In the genomic region with DNA sequence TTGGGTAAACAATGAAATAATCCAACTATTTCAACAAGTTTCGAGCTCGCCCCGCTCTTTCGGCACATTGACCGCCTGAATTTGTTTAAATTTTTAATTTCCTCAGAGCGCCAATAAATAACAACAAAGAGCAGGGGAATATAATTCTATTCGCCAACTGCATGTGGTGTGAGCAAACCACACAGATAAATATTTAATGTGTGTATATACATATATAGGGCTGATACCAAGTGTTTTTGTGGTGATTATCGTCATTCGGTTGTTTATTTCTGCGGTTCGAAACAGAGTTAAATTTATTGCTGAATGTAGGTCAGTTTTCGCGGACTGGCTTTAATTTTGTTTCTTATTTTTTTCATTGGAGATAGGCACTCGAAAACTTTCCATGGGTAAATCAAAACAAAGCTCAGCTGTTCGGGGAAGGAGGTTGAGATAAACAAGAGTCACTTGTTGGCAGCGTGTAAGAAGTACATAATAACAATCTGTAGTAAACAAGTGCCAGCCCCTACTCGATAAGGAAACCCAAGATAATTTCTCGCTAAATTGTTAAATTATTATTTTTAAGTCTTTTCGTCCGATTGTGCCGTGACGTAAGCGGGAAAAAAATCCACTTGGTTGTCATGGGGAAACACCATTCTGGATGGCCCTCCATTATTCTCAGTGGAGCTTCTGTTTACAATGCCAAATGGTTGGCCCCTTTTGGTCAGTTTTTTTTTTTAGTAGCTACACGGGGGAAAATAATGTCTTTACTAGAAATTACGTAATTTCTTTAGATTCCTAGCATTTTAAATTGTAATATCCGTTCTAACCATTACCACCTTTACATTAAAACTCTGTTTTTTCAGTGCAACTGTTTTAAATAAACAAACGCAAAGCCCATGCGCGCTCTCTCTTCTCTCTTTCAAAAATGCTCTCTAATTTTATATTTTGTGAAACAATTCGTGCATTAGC, we compare ENCODE assay signal across 1 fruit fly cellular context.
TF ChIP-seq lines count a peak whose summit lies in the region.

No protein-coding gene starts in this region.

TF ChIP-seq in whole organism, embryonic, 481 proteins besides CTCF, POLR2A, EP300 and RAD21 (continued from another document and continues in another):
- TF ChIP-seq btn (GFP tag; optimal IDR thresholded peaks at IDR 0.05; lab: Kevin White, UChicago) (peak; percentile 10), Dfd (GFP tag; optimal IDR thresholded peaks at IDR 0.05; lab: Kevin White, UChicago) (no peak), z (GFP tag; IDR thresholded peaks at IDR 0.05; lab: Robert Waterston, UW) (no peak), CG6689 (GFP tag; IDR thresholded peaks at IDR 0.05; lab: Robert Waterston, UW) (peak; percentile 42; the same call in 1 of the 2 replicates), bowl (GFP tag; IDR thresholded peaks at IDR 0.05; lab: Robert Waterston, UW) (no peak), CG2199 (GFP tag; IDR thresholded peaks at IDR 0.05; lab: Robert Waterston, UW) (no peak), CG16779 (GFP tag; IDR thresholded peaks at IDR 0.05; lab: Robert Waterston, UW) (0 out of 2 replicates have a peak, but pooled peaks have one; percentile 46), CG9727 (GFP tag; optimal IDR thresholded peaks at IDR 0.05; lab: Kevin White, UChicago) (peak; percentile 35), CG1647 (GFP tag; optimal IDR thresholded peaks at IDR 0.05; lab: Kevin White, UChicago) (peak; percentile 20), bbx (GFP tag; IDR thresholded peaks at IDR 0.05; lab: Robert Waterston, UW; ENCODE audit: partially characterized antibody) (no peak), row (GFP tag; IDR thresholded peaks at IDR 0.05; lab: Robert Waterston, UW) (peak; percentile 82), CG9609 (GFP tag; optimal IDR thresholded peaks at IDR 0.05; lab: Kevin White, UChicago) (no peak), Stat92E (GFP tag; optimal IDR thresholded peaks at IDR 0.05; lab: Kevin White, UChicago) (no peak), CG3995 (GFP tag; optimal IDR thresholded peaks at IDR 0.05; lab: Kevin White, UChicago) (no peak), nau (GFP tag; optimal IDR thresholded peaks at IDR 0.05; lab: Kevin White, UChicago) (peak; percentile 3), CG13123 (GFP tag; optimal IDR thresholded peaks at IDR 0.05; lab: Kevin White, UChicago) (no peak), gsb (GFP tag; IDR thresholded peaks at IDR 0.05; lab: Robert Waterston, UW) (no peak), CG6791 (GFP tag; IDR thresholded peaks at IDR 0.05; lab: Robert Waterston, UW; ENCODE audit: partially characterized antibody) (no peak), CG13624 (GFP tag; optimal IDR thresholded peaks at IDR 0.05; lab: Kevin White, UChicago) (peak; percentile 49), oc (tag; optimal IDR thresholded peaks at IDR 0.05; lab: Kevin White, UChicago) (no peak), pho (GFP tag; optimal IDR thresholded peaks at IDR 0.05; lab: Kevin White, UChicago) (peak; percentile 51), CG33213 (GFP tag; optimal IDR thresholded peaks at IDR 0.05; lab: Kevin White, UChicago) (no peak), Sry-δ (GFP tag; optimal IDR thresholded peaks at IDR 0.05; lab: Kevin White, UChicago) (peak; percentile 3), Sry-β (GFP tag; optimal IDR thresholded peaks at IDR 0.05; lab: Kevin White, UChicago) (no peak), jumu (GFP tag; optimal IDR thresholded peaks at IDR 0.05; lab: Kevin White, UChicago) (peak; percentile 12), CG31224 (GFP tag; IDR thresholded peaks at IDR 0.05; lab: Robert Waterston, UW) (0 out of 2 replicates have a peak, but pooled peaks have one; percentile 17), wor (GFP tag; IDR thresholded peaks at IDR 0.05; lab: Robert Waterston, UW) (no peak), CG15073 (GFP tag; optimal IDR thresholded peaks at IDR 0.05; lab: Kevin White, UChicago) (no peak), HLH54F (GFP tag; optimal IDR thresholded peaks at IDR 0.05; lab: Kevin White, UChicago) (peak; percentile 38), CG15514 (GFP tag; optimal IDR thresholded peaks at IDR 0.05; lab: Kevin White, UChicago) (peak; percentile 31), Lhr (GFP tag; optimal IDR thresholded peaks at IDR 0.05; lab: Kevin White, UChicago) (no peak), Dek (tag; optimal IDR thresholded peaks at IDR 0.05; lab: Kevin White, UChicago) (peak; percentile 36), CG6813 (GFP tag; optimal IDR thresholded peaks at IDR 0.05; lab: Kevin White, UChicago) (peak; percentile 50), esg (GFP tag; conservative IDR thresholded peaks at IDR 0.05; lab: Robert Waterston, UW) (peak; percentile 31; the same call in 1 of the 2 replicates), Side (GFP tag; optimal IDR thresholded peaks at IDR 0.05; lab: Kevin White, UChicago) (no peak), dmrt99B (tag; optimal IDR thresholded peaks at IDR 0.05; lab: Kevin White, UChicago) (peak; percentile 70), Fer2 (tag; optimal IDR thresholded peaks at IDR 0.05; lab: Kevin White, UChicago) (peak; percentile 6), Doc2 (GFP tag; IDR thresholded peaks at IDR 0.05; lab: Robert Waterston, UW) (no peak), Deaf1 (tag; optimal IDR thresholded peaks at IDR 0.05; lab: Kevin White, UChicago) (no peak), CG18476 (GFP tag; optimal IDR thresholded peaks at IDR 0.05; lab: Kevin White, UChicago) (peak; percentile 35), CG14965 (GFP tag; optimal IDR thresholded peaks at IDR 0.05; lab: Kevin White, UChicago; ENCODE audit: borderline replicate concordance) (no peak), CG15011 (GFP tag; optimal IDR thresholded peaks at IDR 0.05; lab: Kevin White, UChicago) (peak; percentile 39), dmrt11E (tag; optimal IDR thresholded peaks at IDR 0.05; lab: Kevin White, UChicago) (no peak), Scr (GFP tag; IDR thresholded peaks at IDR 0.05; lab: Robert Waterston, UW; ENCODE audit: partially characterized antibody) (no peak), CG10979 (tag; optimal IDR thresholded peaks at IDR 0.05; lab: Kevin White, UChicago) (peak; percentile 39), CG12104 (GFP tag; optimal IDR thresholded peaks at IDR 0.05; lab: Kevin White, UChicago) (no peak), CG4730 (GFP tag; IDR thresholded peaks at IDR 0.05; lab: Robert Waterston, UW) (peak; percentile 43; the same call in 1 of the 2 replicates), Spps (tag; optimal IDR thresholded peaks at IDR 0.05; lab: Kevin White, UChicago) (no peak), Gug (GFP tag; IDR thresholded peaks at IDR 0.05; lab: Robert Waterston, UW) (peak; percentile 29; the same call in 2 of the 4 replicates), sens-2 (GFP tag; IDR thresholded peaks at IDR 0.05; lab: Robert Waterston, UW) (no peak), ab (GFP tag; optimal IDR thresholded peaks at IDR 0.05; lab: Kevin White, UChicago) (no peak), CG8944 (GFP tag; optimal IDR thresholded peaks at IDR 0.05; lab: Kevin White, UChicago) (peak; percentile 39), CG6272 (GFP tag; IDR thresholded peaks at IDR 0.05; lab: Robert Waterston, UW) (peak; percentile 42), CG2129 (GFP tag; IDR thresholded peaks at IDR 0.05; lab: Robert Waterston, UW; ENCODE audit: partially characterized antibody) (no peak), CG3726 (GFP tag; IDR thresholded peaks at IDR 0.05; lab: Robert Waterston, UW) (peak; percentile 74; the same call in 2 of the 3 replicates), CG9876 (GFP tag; optimal IDR thresholded peaks at IDR 0.05; lab: Kevin White, UChicago) (no peak), CG3838 (GFP tag; optimal IDR thresholded peaks at IDR 0.05; lab: Kevin White, UChicago) (no peak), Ravus (GFP tag; IDR thresholded peaks at IDR 0.05; lab: Robert Waterston, UW) (peak; percentile 21), sob (GFP tag; IDR thresholded peaks at IDR 0.05; lab: Robert Waterston, UW) (peak; percentile 62), CG17612 (GFP tag; IDR thresholded peaks at IDR 0.05; lab: Robert Waterston, UW) (no peak), Rfx (GFP tag; IDR thresholded peaks at IDR 0.05; lab: Robert Waterston, UW) (peak; percentile 75), grau (tag; optimal IDR thresholded peaks at IDR 0.05; lab: Kevin White, UChicago) (peak; percentile 39), pnt (GFP tag; optimal IDR thresholded peaks at IDR 0.05; lab: Kevin White, UChicago) (peak; percentile 6), sens (GFP tag; lab: Kevin White, UChicago) (peak; percentile 92), CG7987 (GFP tag; optimal IDR thresholded peaks at IDR 0.05; lab: Kevin White, UChicago) (peak; percentile 79), CG4424 (GFP tag; optimal IDR thresholded peaks at IDR 0.05; lab: Kevin White, UChicago) (peak; percentile 57), CG10147 (GFP tag; optimal IDR thresholded peaks at IDR 0.05; lab: Kevin White, UChicago) (no peak), mam (GFP tag; optimal IDR thresholded peaks at IDR 0.05; lab: Kevin White, UChicago) (peak; percentile 80), Six4 (GFP tag; optimal IDR thresholded peaks at IDR 0.05; lab: Kevin White, UChicago) (peak; percentile 25), B-H2 (GFP tag; optimal IDR thresholded peaks at IDR 0.05; lab: Kevin White, UChicago) (no peak), Mrtf (GFP tag; IDR thresholded peaks at IDR 0.05; lab: Robert Waterston, UW) (peak; percentile 65; the same call in 2 of the 3 replicates), C15 (GFP tag; IDR thresholded peaks at IDR 0.05; lab: Robert Waterston, UW) (no peak), CG17186 (GFP tag; optimal IDR thresholded peaks at IDR 0.05; lab: Kevin White, UChicago) (no peak), salm (tag; optimal IDR thresholded peaks at IDR 0.05; lab: Kevin White, UChicago) (no peak), Dll (GFP tag; IDR thresholded peaks at IDR 0.05; lab: Robert Waterston, UW; ENCODE audit: partially characterized antibody) (no peak), tll (GFP tag; optimal IDR thresholded peaks at IDR 0.05; lab: Kevin White, UChicago) (no peak), grn (GFP tag; optimal IDR thresholded peaks at IDR 0.05; lab: Kevin White, UChicago) (no peak), chinmo (GFP tag; IDR thresholded peaks at IDR 0.05; lab: Robert Waterston, UW; ENCODE audit: partially characterized antibody) (0 out of 4 replicates have a peak, but pooled peaks have one; percentile 56), CG9817 (tag; optimal IDR thresholded peaks at IDR 0.05; lab: Kevin White, UChicago) (peak; percentile 26), HLH4C (GFP tag; IDR thresholded peaks at IDR 0.05; lab: Robert Waterston, UW; ENCODE audit: partially characterized antibody) (no peak), Sox102F (GFP tag; optimal IDR thresholded peaks at IDR 0.05; lab: Kevin White, UChicago) (peak; percentile 64), vfl (GFP tag; optimal IDR thresholded peaks at IDR 0.05; lab: Kevin White, UChicago) (peak; percentile 17), CG1529 (GFP tag; optimal IDR thresholded peaks at IDR 0.05; lab: Kevin White, UChicago) (peak; percentile 13), CG14667 (GFP tag; IDR thresholded peaks at IDR 0.05; lab: Robert Waterston, UW) (no peak), CG17361 (GFP tag; IDR thresholded peaks at IDR 0.05; lab: Robert Waterston, UW) (no peak; the same call in 1 of the 3 replicates), sna (GFP tag; IDR thresholded peaks at IDR 0.05; lab: Robert Waterston, UW; ENCODE audit: partially characterized antibody) (no peak), CG9437 (GFP tag; optimal IDR thresholded peaks at IDR 0.05; lab: Kevin White, UChicago) (peak; percentile 42), BtbVII (GFP tag; optimal IDR thresholded peaks at IDR 0.05; lab: Kevin White, UChicago) (no peak), insv (GFP tag; optimal IDR thresholded peaks at IDR 0.05; lab: Kevin White, UChicago) (no peak), Dbx (GFP tag; IDR thresholded peaks at IDR 0.05; lab: Robert Waterston, UW) (no peak), otp (GFP tag; IDR thresholded peaks at IDR 0.05; lab: Robert Waterston, UW) (0 out of 3 replicates have a peak, but pooled peaks have one; percentile 18), da (GFP tag; optimal IDR thresholded peaks at IDR 0.05; lab: Kevin White, UChicago) (peak; percentile 4), CG14014 (GFP tag; IDR thresholded peaks at IDR 0.05; lab: Robert Waterston, UW) (peak; percentile 66), Jarid2 (GFP tag; optimal IDR thresholded peaks at IDR 0.05; lab: Kevin White, UChicago) (peak; percentile 20), eyg (GFP tag; optimal IDR thresholded peaks at IDR 0.05; lab: Kevin White, UChicago) (peak; percentile 14), CG32532 (GFP tag; IDR thresholded peaks at IDR 0.05; lab: Robert Waterston, UW) (peak; percentile 79), klu (GFP tag; IDR thresholded peaks at IDR 0.05; lab: Robert Waterston, UW) (no peak), CG18764 (GFP tag; optimal IDR thresholded peaks at IDR 0.05; lab: Kevin White, UChicago) (peak; percentile 2), CG7745 (tag; optimal IDR thresholded peaks at IDR 0.05; lab: Kevin White, UChicago) (no peak), Hmr (GFP tag; optimal IDR thresholded peaks at IDR 0.05; lab: Kevin White, UChicago) (peak; percentile 46), h (optimal IDR thresholded peaks at IDR 0.05; lab: Kevin White, UChicago) (no peak), amos (GFP tag; IDR thresholded peaks at IDR 0.05; lab: Robert Waterston, UW; ENCODE audit: partially characterized antibody) (no peak), CG11093 (GFP tag; IDR thresholded peaks at IDR 0.05; lab: Robert Waterston, UW) (no peak), CG5180 (GFP tag; optimal IDR thresholded peaks at IDR 0.05; lab: Kevin White, UChicago) (peak; percentile 6), Abd-B (GFP tag; optimal IDR thresholded peaks at IDR 0.05; lab: Kevin White, UChicago) (no peak), onecut (GFP tag; IDR thresholded peaks at IDR 0.05; lab: Robert Waterston, UW) (no peak), CG16815 (GFP tag; optimal IDR thresholded peaks at IDR 0.05; lab: Kevin White, UChicago) (no peak), Hsf (GFP tag; optimal IDR thresholded peaks at IDR 0.05; lab: Kevin White, UChicago) (peak; percentile 64), toy (GFP tag; IDR thresholded peaks at IDR 0.05; lab: Robert Waterston, UW) (no peak), CG18262 (tag; optimal IDR thresholded peaks at IDR 0.05; lab: Kevin White, UChicago) (peak; percentile 25), CG16863 (GFP tag; optimal IDR thresholded peaks at IDR 0.05; lab: Kevin White, UChicago) (no peak), Fer3 (tag; optimal IDR thresholded peaks at IDR 0.05; lab: Kevin White, UChicago) (peak; percentile 68), pum (GFP tag; optimal IDR thresholded peaks at IDR 0.05; lab: Kevin White, UChicago) (no peak), CG30403 (GFP tag; optimal IDR thresholded peaks at IDR 0.05; lab: Kevin White, UChicago) (peak; percentile 72), jing (GFP tag; optimal IDR thresholded peaks at IDR 0.05; lab: Kevin White, UChicago) (peak; percentile 8), CG3281 (GFP tag; optimal IDR thresholded peaks at IDR 0.05; lab: Kevin White, UChicago) (peak; percentile 42), Rx (GFP tag; IDR thresholded peaks at IDR 0.05; lab: Robert Waterston, UW) (peak; percentile 46; the same call in 1 of the 2 replicates), jigr1 (GFP tag; IDR thresholded peaks at IDR 0.05; lab: Robert Waterston, UW) (no peak), Fer1 (GFP tag; optimal IDR thresholded peaks at IDR 0.05; lab: Kevin White, UChicago) (peak; percentile 58)
